Worm (Caenorhabditis elegans): ENCODE results near the gene C16C8.12.

DNA sequence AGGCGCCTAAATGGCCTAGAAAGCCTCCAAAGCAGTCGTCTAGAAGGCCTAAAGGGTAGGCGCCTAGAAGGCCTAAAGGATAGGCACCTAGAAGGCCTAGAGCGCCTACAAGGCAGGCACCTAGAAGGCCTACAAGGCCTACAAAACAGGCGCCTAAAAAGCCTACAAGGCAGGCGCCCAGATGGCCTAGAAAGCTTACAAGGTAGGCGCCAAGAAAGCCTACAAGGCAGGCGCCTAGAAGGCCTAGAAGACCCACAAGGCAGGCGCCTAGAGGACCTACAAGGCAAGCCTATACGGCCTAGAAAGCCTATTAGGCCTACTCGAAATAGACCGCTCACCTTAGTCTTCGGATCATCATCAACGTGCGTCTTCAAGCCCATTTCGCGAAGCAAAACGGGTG is 49.5 kb downstream of the C16C8.12 start:
- TF ChIP-seq unc-62 (GFP tag; optimal IDR thresholded peaks at IDR 0.05) (no peak), tbx-2 (tag; optimal IDR thresholded peaks at IDR 0.05) (no peak), zag-1 (tag; optimal IDR thresholded peaks at IDR 0.05) (no peak), ztf-11 (tag; optimal IDR thresholded peaks at IDR 0.05) (no peak), fkh-8 (tag; optimal IDR thresholded peaks at IDR 0.05) (no peak), mdl-1 (tag; optimal IDR thresholded peaks at IDR 0.05) (no peak), nhr-11 (tag; optimal IDR thresholded peaks at IDR 0.05) (no peak), ces-1 (GFP tag; optimal IDR thresholded peaks at IDR 0.05) (no peak), aha-1 (tag; optimal IDR thresholded peaks at IDR 0.05) (no peak), lin-35 (GFP tag; optimal IDR thresholded peaks at IDR 0.05) (no peak)
